Fruit fly (Drosophila melanogaster) whole organism, embryonic: ENCODE measurements around the gene Osi10a.

Experiments used
- Asciz ChIP-seq: fragments of 200-800 bp; sonication (Bioruptor generic); optimal IDR thresholded peaks from 2 replicates; lab custom pipeline; 2017; ENCODE audit warnings: missing biosample characterization, mild to moderate bottlenecking, missing genetic modification characterization, missing genetic modification reagents
- CG10462 ChIP-seq: fragments of 200-800 bp; sonication (Bioruptor generic); optimal IDR thresholded peaks from 2 replicates; lab custom pipeline; 2016; ENCODE audit warnings: missing biosample characterization, missing genetic modification characterization
- CG11560 ChIP-seq: fragments of 200-800 bp; sonication (Bioruptor generic); IDR thresholded peaks from 3 replicates; pipeline ENCODE4 v1.3.6; 2022; ENCODE audit warnings: missing biosample characterization, missing genetic modification characterization
- CG14860 ChIP-seq: fragments of 200-800 bp; sonication (Bioruptor generic); IDR thresholded peaks from 3 replicates; pipeline ENCODE4 v1.3.6; 2022; ENCODE audit warnings: missing biosample characterization, missing genetic modification characterization; ENCODE audit not compliant: partially characterized antibody
- CG16863 ChIP-seq: fragments of 200-800 bp; sonication (Bioruptor generic); optimal IDR thresholded peaks from 3 replicates; lab custom pipeline; 2016; ENCODE audit warnings: missing biosample characterization, missing genetic modification characterization
- CG17359 ChIP-seq: fragments of 200-800 bp; sonication (Bioruptor generic); optimal IDR thresholded peaks from 3 replicates; lab custom pipeline; 2018; ENCODE audit warnings: missing biosample characterization, mild to moderate bottlenecking, missing genetic modification characterization, moderate library complexity
- CG17568 ChIP-seq: fragments of 200-800 bp; sonication (Bioruptor generic); optimal IDR thresholded peaks from 2 replicates; lab custom pipeline; 2018; ENCODE audit warnings: missing biosample characterization, mild to moderate bottlenecking, missing genetic modification characterization, moderate library complexity
- CG17912 ChIP-seq: fragments of 200-800 bp; sonication (Bioruptor generic); optimal IDR thresholded peaks from 2 replicates; lab custom pipeline; 2018; ENCODE audit warnings: missing biosample characterization, mild to moderate bottlenecking, missing genetic modification characterization
- CG18262 ChIP-seq: fragments of 200-800 bp; optimal IDR thresholded peaks from 3 replicates; lab custom pipeline; 2019; ENCODE audit warnings: missing biosample characterization, mild to moderate bottlenecking, missing genetic modification characterization, moderate library complexity
- CG33213 ChIP-seq: fragments of 200-800 bp; sonication (Bioruptor generic); optimal IDR thresholded peaks from 3 replicates; lab custom pipeline; 2016; ENCODE audit warnings: missing biosample characterization, missing genetic modification characterization
- CG34224 ChIP-seq: fragments of 200-800 bp; sonication (Bioruptor generic); IDR thresholded peaks from 3 replicates; pipeline ENCODE4 v1.3.6; 2022; ENCODE audit warnings: missing biosample characterization, missing genetic modification characterization; ENCODE audit not compliant: partially characterized antibody
- CG6791 ChIP-seq: fragments of 200-800 bp; sonication (Bioruptor generic); IDR thresholded peaks from 3 replicates; pipeline ENCODE4 v1.3.6; 2022; ENCODE audit warnings: missing biosample characterization, missing genetic modification characterization; ENCODE audit not compliant: partially characterized antibody
- CG7556 ChIP-seq: fragments of 200-800 bp; sonication (Bioruptor generic); optimal IDR thresholded peaks from 2 replicates; lab custom pipeline; 2017; ENCODE audit warnings: missing biosample characterization, mild to moderate bottlenecking, missing genetic modification characterization
- CG7839 ChIP-seq: fragments of 200-800 bp; sonication (Bioruptor generic); optimal IDR thresholded peaks from 3 replicates; lab custom pipeline; 2018; ENCODE audit warnings: missing biosample characterization, mild to moderate bottlenecking, missing genetic modification characterization, moderate library complexity
- CG7928 ChIP-seq: fragments of 200-800 bp; sonication (Bioruptor generic); optimal IDR thresholded peaks from 2 replicates; lab custom pipeline; 2017; ENCODE audit warnings: missing biosample characterization, mild to moderate bottlenecking, missing genetic modification characterization
- CG8089 ChIP-seq: fragments of 200-800 bp; sonication (Bioruptor generic); optimal IDR thresholded peaks from 3 replicates; lab custom pipeline; 2016; ENCODE audit warnings: missing biosample characterization, missing genetic modification characterization
- CG8359 ChIP-seq: fragments of 200-800 bp; sonication (Bioruptor generic); optimal IDR thresholded peaks from 2 replicates; lab custom pipeline; 2017; ENCODE audit warnings: missing biosample characterization, mild to moderate bottlenecking, missing genetic modification characterization, borderline replicate concordance
- CG9437 ChIP-seq: fragments of 200-800 bp; sonication (Bioruptor generic); optimal IDR thresholded peaks from 2 replicates; lab custom pipeline; 2018; ENCODE audit warnings: missing biosample characterization, mild to moderate bottlenecking, missing genetic modification characterization
- Dfd ChIP-seq, 2 experiments: fragments of >200 bp; optimal IDR thresholded peaks; 2 replicates each; lab custom pipeline; 2017; ENCODE audit warnings: missing biosample characterization in 2 of 2, missing genetic modification characterization in 2 of 2
- Drgx ChIP-seq: fragments of 200-800 bp; sonication (Bioruptor generic); IDR thresholded peaks from 2 replicates; pipeline ENCODE4 v1.3.6; 2022; ENCODE audit warnings: missing biosample characterization, missing genetic modification characterization
- Fer1 ChIP-seq: fragments of 200-800 bp; sonication (Bioruptor generic); optimal IDR thresholded peaks from 2 replicates; lab custom pipeline; 2017; ENCODE audit warnings: missing biosample characterization, mild to moderate bottlenecking, missing genetic modification characterization
- Fer3 ChIP-seq: fragments of 200-800 bp; sonication (Bioruptor generic); optimal IDR thresholded peaks from 2 replicates; lab custom pipeline; 2018; ENCODE audit warnings: missing biosample characterization, mild to moderate bottlenecking, missing genetic modification characterization, moderate library complexity
- Hr78 ChIP-seq, 2 experiments: fragments of 200-800 bp in 1 of 2; fragments of >200 bp in 1 of 2; sonication (Bioruptor generic) in 1 of 2; optimal IDR thresholded peaks; 2 replicates each; lab custom pipeline; 2017 to 2019; ENCODE audit warnings: missing biosample characterization in 2 of 2, missing genetic modification characterization in 2 of 2, mild to moderate bottlenecking in 1 of 2, moderate library complexity in 1 of 2
- Lhr ChIP-seq: fragments of 200-800 bp; sonication (Bioruptor generic); optimal IDR thresholded peaks from 3 replicates; lab custom pipeline; 2017; ENCODE audit warnings: mild to moderate bottlenecking, missing biosample characterization, missing genetic modification reagents, missing genetic modification characterization
- Lpt ChIP-seq: fragments of >200 bp; optimal IDR thresholded peaks from 2 replicates; lab custom pipeline; 2018; ENCODE audit warnings: missing biosample characterization, missing genetic modification characterization
- Mrtf ChIP-seq: fragments of 200-800 bp; sonication (Bioruptor generic); IDR thresholded peaks from 3 replicates; pipeline ENCODE4 v1.3.6; 2022; ENCODE audit warnings: missing biosample characterization, missing genetic modification characterization
- PHDP ChIP-seq: fragments of 200-800 bp; sonication (Bioruptor generic); optimal IDR thresholded peaks from 3 replicates; lab custom pipeline; 2018; ENCODE audit warnings: missing biosample characterization, mild to moderate bottlenecking, missing genetic modification characterization, moderate library complexity
- Scr ChIP-seq: fragments of 200-800 bp; sonication (Bioruptor generic); IDR thresholded peaks from 2 replicates; pipeline ENCODE4 v1.3.6; 2022; ENCODE audit warnings: missing biosample characterization, missing genetic modification characterization; ENCODE audit not compliant: partially characterized antibody
- Trl ChIP-seq, 3 experiments: fragments of >200 bp in 2 of 3; fragments of 200-800 bp in 1 of 3; sonication (Bioruptor generic) in 1 of 3; optimal IDR thresholded peaks; 2 replicates in 1 of 3; 3 replicates in 2 of 3; lab custom pipeline; 2016 to 2017; ENCODE audit warnings: missing biosample characterization in 1 of 3, missing genetic modification characterization in 1 of 3
- az2 ChIP-seq: fragments of 200-800 bp; sonication (Bioruptor generic); optimal IDR thresholded peaks from 3 replicates; lab custom pipeline; 2016; ENCODE audit warnings: missing biosample characterization, missing genetic modification characterization
- bcd ChIP-seq: fragments of 200-800 bp; sonication (Bioruptor generic); optimal IDR thresholded peaks from 2 replicates; lab custom pipeline; 2017; ENCODE audit warnings: missing biosample characterization, mild to moderate bottlenecking, missing genetic modification characterization
- br ChIP-seq: fragments of >200 bp; optimal IDR thresholded peaks from 2 replicates; lab custom pipeline; 2017
- dmrt99B ChIP-seq: fragments of 200-800 bp; sonication (Bioruptor generic); optimal IDR thresholded peaks from 2 replicates; lab custom pipeline; 2018; ENCODE audit warnings: missing biosample characterization, mild to moderate bottlenecking, missing genetic modification characterization, moderate library complexity
- esg ChIP-seq: fragments of 200-800 bp; sonication (Bioruptor generic); conservative IDR thresholded peaks from 2 replicates; pipeline ENCODE4 v1.3.6; 2022; ENCODE audit warnings: missing biosample characterization, missing genetic modification characterization
- eve ChIP-seq, 2 experiments: fragments of >200 bp; optimal IDR thresholded peaks; 2 replicates each; lab custom pipeline; 2017; ENCODE audit warnings: missing biosample characterization in 2 of 2, missing genetic modification characterization in 2 of 2
- exex ChIP-seq: fragments of 200-800 bp; sonication (Bioruptor generic); optimal IDR thresholded peaks from 4 replicates; lab custom pipeline; 2018; ENCODE audit warnings: missing biosample characterization, mild to moderate bottlenecking, missing genetic modification characterization, moderate library complexity
- eyg ChIP-seq: fragments of 200-800 bp; sonication (Bioruptor generic); optimal IDR thresholded peaks from 3 replicates; lab custom pipeline; 2016; ENCODE audit warnings: missing biosample characterization, missing genetic modification characterization
- fd102C ChIP-seq: fragments of 200-800 bp; sonication (Bioruptor generic); optimal IDR thresholded peaks from 2 replicates; lab custom pipeline; 2018; ENCODE audit warnings: missing biosample characterization, mild to moderate bottlenecking, missing genetic modification characterization, moderate library complexity
- gsb-n ChIP-seq: fragments of 200-800 bp; sonication (Bioruptor generic); optimal IDR thresholded peaks from 3 replicates; lab custom pipeline; 2018; ENCODE audit warnings: missing biosample characterization, mild to moderate bottlenecking, missing genetic modification characterization
- h ChIP-seq: fragments of >200 bp; optimal IDR thresholded peaks from 2 replicates; lab custom pipeline; 2017
- jumu ChIP-seq: fragments of 200-800 bp; sonication (Bioruptor generic); optimal IDR thresholded peaks from 3 replicates; lab custom pipeline; 2016; ENCODE audit warnings: missing biosample characterization, missing genetic modification characterization
- kni ChIP-seq: fragments of 200-800 bp; sonication (Bioruptor generic); optimal IDR thresholded peaks from 3 replicates; lab custom pipeline; 2017; ENCODE audit warnings: mild to moderate bottlenecking, missing biosample characterization, missing genetic modification reagents, missing genetic modification characterization
- maf-S ChIP-seq: fragments of 200-800 bp; sonication (Bioruptor generic); optimal IDR thresholded peaks from 2 replicates; lab custom pipeline; 2016; ENCODE audit warnings: missing biosample characterization, missing genetic modification characterization
- onecut ChIP-seq: fragments of 200-800 bp; sonication (Bioruptor generic); IDR thresholded peaks from 2 replicates; pipeline ENCODE4 v1.3.6; 2022; ENCODE audit warnings: missing biosample characterization, missing genetic modification characterization
- pita ChIP-seq: fragments of 200-800 bp; sonication (Bioruptor generic); optimal IDR thresholded peaks from 2 replicates; lab custom pipeline; 2017; ENCODE audit warnings: missing biosample characterization, mild to moderate bottlenecking, missing genetic modification characterization
- pros ChIP-seq: fragments of 200-800 bp; sonication (Bioruptor generic); optimal IDR thresholded peaks from 3 replicates; lab custom pipeline; 2019; ENCODE audit warnings: missing biosample characterization, mild to moderate bottlenecking, missing genetic modification characterization, moderate library complexity
- sens ChIP-seq: fragments of 200-800 bp; sonication (Bioruptor generic); peaks from one replicate; lab custom pipeline; 2016; ENCODE audit warnings: missing biosample characterization, missing genetic modification characterization
- slbo ChIP-seq: fragments of 200-800 bp; sonication (Bioruptor generic); IDR thresholded peaks from 2 replicates; pipeline ENCODE4 v1.3.6; 2022; ENCODE audit warnings: missing biosample characterization, missing genetic modification characterization
- sr ChIP-seq: fragments of 200-800 bp; sonication (Bioruptor generic); IDR thresholded peaks from 3 replicates; pipeline ENCODE4 v1.3.6; 2022; ENCODE audit warnings: missing biosample characterization, missing genetic modification characterization
- stc ChIP-seq: fragments of 200-800 bp; sonication (Bioruptor generic); IDR thresholded peaks from 2 replicates; pipeline ENCODE4 v1.3.6; 2022; ENCODE audit warnings: missing biosample characterization, missing genetic modification characterization
- trem ChIP-seq: fragments of 200-800 bp; optimal IDR thresholded peaks from 3 replicates; lab custom pipeline; 2019; ENCODE audit warnings: missing biosample characterization, mild to moderate bottlenecking, missing genetic modification characterization, moderate library complexity
- ttk ChIP-seq: fragments of 200-800 bp; sonication (Bioruptor generic); IDR thresholded peaks from 2 replicates; pipeline ENCODE4 v2.1.2; 2022; ENCODE audit warnings: missing biosample characterization, missing genetic modification characterization

Gene Osi10a

dm6 chr3R:6241289-6241688, 22.5 kb upstream of the Osi10a start (continued):
- TF ChIP-seq Drgx (GFP tag; lab: Robert Waterston, UW), result no peak
- TF ChIP-seq CG7556 (GFP tag; lab: Kevin White, UChicago), result peak; percentile 47
- TF ChIP-seq Mrtf, result no peak
- TF ChIP-seq CG18262 (tag; lab: Kevin White, UChicago), result peak; percentile 81
- TF ChIP-seq stc (GFP tag; lab: Robert Waterston, UW), result no peak
- no peak for TF ChIP-seq Fer1 (GFP tag; lab: Kevin White, UChicago)
- no peak for TF ChIP-seq ttk (GFP tag; lab: Robert Waterston, UW)
- TF ChIP-seq Scr, result no peak
- TF ChIP-seq Dfd (GFP tag; optimal IDR thresholded peaks at IDR 0.05; lab: Kevin White, UChicago), result no peak
- TF ChIP-seq CG11560 (tag; lab: Robert Waterston, UW), result no peak
- peak; percentile 70 for TF ChIP-seq dmrt99B (tag; lab: Kevin White, UChicago)
- no peak for TF ChIP-seq CG8359 (GFP tag; lab: Kevin White, UChicago)
- TF ChIP-seq pros, result no peak
- TF ChIP-seq esg (GFP tag; lab: Robert Waterston, UW), result no peak
- no peak for TF ChIP-seq h (lab: Kevin White, UChicago)
- TF ChIP-seq CG10462 (GFP tag; lab: Kevin White, UChicago), result no peak
- no peak for TF ChIP-seq gsb-n (tag; lab: Kevin White, UChicago)
- TF ChIP-seq sr, result no peak
- no peak for TF ChIP-seq Lhr
- TF ChIP-seq exex (tag; lab: Kevin White, UChicago), result no peak
- no peak for TF ChIP-seq CG16863 (GFP tag; lab: Kevin White, UChicago)
- peak; percentile 63 for TF ChIP-seq sens (GFP tag; lab: Kevin White, UChicago)
- no peak for TF ChIP-seq kni (GFP tag; lab: Kevin White, UChicago)
- TF ChIP-seq CG14860 (GFP tag; lab: Robert Waterston, UW), result no peak
- no peak for TF ChIP-seq fd102C (GFP tag; lab: Kevin White, UChicago)
- TF ChIP-seq pita (GFP tag; lab: Kevin White, UChicago), result no peak
- TF ChIP-seq trem (tag; lab: Kevin White, UChicago), result peak; percentile 16
- TF ChIP-seq maf-S, result no peak
- TF ChIP-seq bcd (GFP tag; lab: Kevin White, UChicago), result no peak
- TF ChIP-seq CG7839 (tag; lab: Kevin White, UChicago), result peak; percentile 47
- no peak for TF ChIP-seq CG34224 (GFP tag; lab: Robert Waterston, UW)
- TF ChIP-seq CG8089 (GFP tag; lab: Kevin White, UChicago), result no peak
- peak; percentile 5 for TF ChIP-seq az2
- TF ChIP-seq eve (GFP tag; optimal IDR thresholded peaks at IDR 0.05; lab: Kevin White, UChicago), result no peak
- TF ChIP-seq CG7928 (GFP tag; lab: Kevin White, UChicago), result no peak
- peak; percentile 31 for TF ChIP-seq PHDP (tag; lab: Kevin White, UChicago)
- TF ChIP-seq slbo (GFP tag; lab: Robert Waterston, UW), result no peak
- TF ChIP-seq CG17359, result peak; percentile 51
- TF ChIP-seq onecut (GFP tag; lab: Robert Waterston, UW), result no peak
- no peak for TF ChIP-seq eyg (GFP tag; lab: Kevin White, UChicago)
- TF ChIP-seq CG17568 (GFP tag; lab: Kevin White, UChicago), result no peak
- TF ChIP-seq CG9437 (GFP tag; lab: Kevin White, UChicago), result peak; percentile 42
- TF ChIP-seq CG17912, result no peak
- TF ChIP-seq br (lab: Kevin White, UChicago), result no peak
- TF ChIP-seq Fer3 (tag; lab: Kevin White, UChicago), result no peak
- no peak for TF ChIP-seq jumu (GFP tag; lab: Kevin White, UChicago)
- TF ChIP-seq Hr78 (GFP tag; optimal IDR thresholded peaks at IDR 0.05; lab: Kevin White, UChicago), result no peak
- no peak for TF ChIP-seq Lpt (GFP tag; lab: Kevin White, UChicago)
- peak; percentile 25 for TF ChIP-seq Asciz (GFP tag; lab: Kevin White, UChicago)
- no peak for TF ChIP-seq CG33213 (GFP tag; lab: Kevin White, UChicago)
- no peak for TF ChIP-seq CG6791 (GFP tag; lab: Robert Waterston, UW)
- no peak for TF ChIP-seq Trl (optimal IDR thresholded peaks at IDR 0.05; lab: Kevin White, UChicago)
- no peak for TF ChIP-seq Trl (GFP tag; optimal IDR thresholded peaks at IDR 0.05; lab: Kevin White, UChicago)
